Worm (Caenorhabditis elegans) whole organism, mixed stage, embryonic: ENCODE data around the gene mrp-5.
"Not testable (repeated sequence)": the region's sequence is repeated elsewhere in the genome, so short reads cannot be mapped to it uniquely, and the experiment has no call there.

Experiments
- elt-1 ChIP-seq: sonication (generic microtip); optimal IDR thresholded peaks from 2 replicates; lab custom pipeline; 2017; ENCODE audit warnings: missing genetic modification characterization, mild to moderate bottlenecking, missing compliant biosample characterization, antibody characterized with exemption, moderate library complexity, borderline replicate concordance; ENCODE audit not compliant: insufficient read depth
- lsy-2 ChIP-seq: fragments of 150-350 bp; optimal IDR thresholded peaks from 2 replicates; lab custom pipeline; 2014; ENCODE audit warnings: missing biosample characterization, missing genetic modification characterization
- pha-4 ChIP-seq: fragments of 150-350 bp; optimal IDR thresholded peaks from 2 replicates; lab custom pipeline; 2018; ENCODE audit warnings: missing biosample characterization, missing genetic modification reagents, missing genetic modification characterization

ce11 chrX:14966515-14966914, 20.4 kb upstream of the mrp-5 start, which contains the start of gene F20D1.22:
- not testable (repeated sequence) for TF ChIP-seq elt-1 (tag; lab: Kevin White, UChicago); lsy-2; pha-4
